Fruit fly (Drosophila melanogaster) whole organism, wandering third instar larva: ENCODE results near the gene CG12885.

Experiments
- Abd-B ChIP-seq: fragments of >200 bp; optimal IDR thresholded peaks from 2 replicates; lab custom pipeline; 2017; ENCODE audit warnings: missing biosample characterization, missing genetic modification characterization
- CG32264 ChIP-seq: fragments of 200-800 bp; sonication (Bioruptor generic); optimal IDR thresholded peaks from 2 replicates; lab custom pipeline; 2016; ENCODE audit warnings: missing biosample characterization, missing genetic modification characterization
- CG9705 ChIP-seq: fragments of 200-800 bp; sonication (Bioruptor generic); optimal IDR thresholded peaks from 2 replicates; lab custom pipeline; 2018; ENCODE audit warnings: missing biosample characterization, mild to moderate bottlenecking, missing genetic modification characterization
- Dfd ChIP-seq: fragments of >200 bp; optimal IDR thresholded peaks from 2 replicates; lab custom pipeline; 2017; ENCODE audit warnings: missing biosample characterization, missing genetic modification characterization
- Dif ChIP-seq: fragments of 200-275, 200-300 bp; sonication (Bioruptor generic); optimal IDR thresholded peaks from 2 replicates; lab custom pipeline; 2018; ENCODE audit warnings: missing biosample characterization, missing genetic modification characterization; ENCODE audit not compliant: partially characterized antibody
- GATAd ChIP-seq: sonication (Bioruptor generic); optimal IDR thresholded peaks from 2 replicates; lab custom pipeline; 2016; ENCODE audit warnings: missing biosample characterization, missing genetic modification characterization
- HLH106 ChIP-seq: fragments of 200-800 bp; optimal IDR thresholded peaks from 3 replicates; lab custom pipeline; 2019; ENCODE audit warnings: missing biosample characterization, mild to moderate bottlenecking, missing genetic modification characterization, moderate library complexity
- Hnf4 ChIP-seq: fragments of 200-800 bp; sonication (Bioruptor generic); optimal IDR thresholded peaks from 2 replicates; lab custom pipeline; 2016; ENCODE audit warnings: missing biosample characterization, mild to moderate bottlenecking, missing genetic modification characterization
- Hr78 ChIP-seq: fragments of >200 bp; optimal IDR thresholded peaks from 2 replicates; lab custom pipeline; 2017; ENCODE audit warnings: missing biosample characterization, missing genetic modification characterization
- Hr83 ChIP-seq: fragments of 200-300 bp; sonication (Bioruptor generic); optimal IDR thresholded peaks from 2 replicates; lab custom pipeline; 2016; ENCODE audit warnings: missing biosample characterization, mild to moderate bottlenecking, missing genetic modification characterization, moderate library complexity; ENCODE audit not compliant: poor library complexity, severe bottlenecking
- Jra ChIP-seq: sonication (Bioruptor generic); optimal IDR thresholded peaks from 2 replicates; lab custom pipeline; 2016; ENCODE audit warnings: missing biosample characterization, missing genetic modification characterization
- Mio ChIP-seq: sonication (Bioruptor generic); optimal IDR thresholded peaks from 2 replicates; lab custom pipeline; 2016; ENCODE audit warnings: missing biosample characterization, missing genetic modification characterization
- Myc ChIP-seq: fragments of >200 bp; optimal IDR thresholded peaks from 2 replicates; lab custom pipeline; 2017
- N ChIP-seq: fragments of >200 bp; optimal IDR thresholded peaks from 2 replicates; lab custom pipeline; 2018; ENCODE audit warnings: missing biosample characterization, missing external identifiers, missing genetic modification characterization
- OdsH ChIP-seq: fragments of 200-800 bp; sonication (Bioruptor generic); optimal IDR thresholded peaks from 2 replicates; lab custom pipeline; 2016; ENCODE audit warnings: missing biosample characterization, mild to moderate bottlenecking, missing genetic modification characterization
- Sp1 ChIP-seq: fragments of 200-800 bp; sonication (Bioruptor generic); optimal IDR thresholded peaks from 3 replicates; lab custom pipeline; 2019; ENCODE audit warnings: missing biosample characterization, mild to moderate bottlenecking, missing genetic modification characterization, moderate library complexity
- Vsx2 ChIP-seq: fragments of 200-300, 225-300 bp; sonication (Bioruptor generic); optimal IDR thresholded peaks from 2 replicates; lab custom pipeline; 2018; ENCODE audit warnings: missing biosample characterization, missing genetic modification characterization; ENCODE audit not compliant: partially characterized antibody
- br ChIP-seq: fragments of 200-800 bp; sonication (Bioruptor generic); optimal IDR thresholded peaks from 2 replicates; lab custom pipeline; 2016; ENCODE audit warnings: missing biosample characterization, missing genetic modification characterization
- brk ChIP-seq: fragments of 200-800 bp; sonication (Bioruptor generic); optimal IDR thresholded peaks from 2 replicates; lab custom pipeline; 2016; ENCODE audit warnings: missing biosample characterization, mild to moderate bottlenecking, missing genetic modification characterization
- dl ChIP-seq, 2 experiments: fragments of 175-275, 200-275 bp in 1 of 2; fragments of 200-275 bp in 1 of 2; sonication (Bioruptor generic); optimal IDR thresholded peaks; lab custom pipeline; 2018; ENCODE audit warnings: mild to moderate bottlenecking in 2 of 2, missing biosample characterization in 2 of 2, missing genetic modification characterization in 2 of 2, moderate library complexity in 2 of 2; ENCODE audit not compliant: partially characterized antibody in 2 of 2, insufficient read depth in 1 of 2
- dmrt93B ChIP-seq: fragments of 200-800 bp; sonication (Bioruptor generic); optimal IDR thresholded peaks from 2 replicates; lab custom pipeline; 2018; ENCODE audit warnings: missing biosample characterization, mild to moderate bottlenecking, missing genetic modification characterization
- dsf ChIP-seq: sonication (Bioruptor generic); optimal IDR thresholded peaks from 2 replicates; lab custom pipeline; 2016; ENCODE audit warnings: missing biosample characterization, missing genetic modification characterization, borderline replicate concordance
- ey ChIP-seq: fragments of 200-800 bp; sonication (Bioruptor generic); optimal IDR thresholded peaks from 2 replicates; lab custom pipeline; 2016; ENCODE audit warnings: missing biosample characterization, missing genetic modification characterization
- foxo ChIP-seq, 2 experiments: fragments of 200-800 bp; sonication (Bioruptor generic); optimal IDR thresholded peaks; 2 replicates in 1 of 2; 3 replicates in 1 of 2; lab custom pipeline; 2016 to 2017; ENCODE audit warnings: missing biosample characterization in 2 of 2, missing genetic modification characterization in 2 of 2
- fru ChIP-seq: fragments of 200-800 bp; sonication (Bioruptor generic); optimal IDR thresholded peaks from 3 replicates; lab custom pipeline; 2016; ENCODE audit warnings: missing biosample characterization, mild to moderate bottlenecking, missing genetic modification characterization
- h ChIP-seq: fragments of 200-800 bp; sonication (Bioruptor generic); optimal IDR thresholded peaks from 3 replicates; lab custom pipeline; 2016; ENCODE audit warnings: missing biosample characterization, mild to moderate bottlenecking, missing genetic modification characterization
- jim ChIP-seq: fragments of 175-275, 200-325 bp; sonication (Bioruptor generic); optimal IDR thresholded peaks from 2 replicates; lab custom pipeline; 2016; ENCODE audit warnings: missing biosample characterization, mild to moderate bottlenecking, missing genetic modification characterization
- lola ChIP-seq: fragments of >200 bp; optimal IDR thresholded peaks from 2 replicates; lab custom pipeline; 2017; ENCODE audit warnings: missing biosample characterization, missing genetic modification characterization
- psq ChIP-seq: fragments of 200-800 bp; sonication (Bioruptor generic); optimal IDR thresholded peaks from 3 replicates; lab custom pipeline; 2017; ENCODE audit warnings: missing biosample characterization, mild to moderate bottlenecking, missing genetic modification characterization, moderate library complexity
- rgr ChIP-seq: fragments of 200-800 bp; sonication (Bioruptor generic); optimal IDR thresholded peaks from 3 replicates; lab custom pipeline; 2016; ENCODE audit warnings: missing biosample characterization, mild to moderate bottlenecking, missing genetic modification characterization
- sage ChIP-seq: fragments of 200-800 bp; sonication (Bioruptor generic); optimal IDR thresholded peaks from 2 replicates; lab custom pipeline; 2016; ENCODE audit warnings: missing biosample characterization, mild to moderate bottlenecking, missing genetic modification characterization
- sv ChIP-seq: fragments of 200-800 bp; sonication (Bioruptor generic); optimal IDR thresholded peaks from 3 replicates; lab custom pipeline; 2016; ENCODE audit warnings: missing biosample characterization, missing genetic modification characterization
- tai ChIP-seq: sonication (Bioruptor generic); optimal IDR thresholded peaks from 2 replicates; lab custom pipeline; 2016; ENCODE audit warnings: missing biosample characterization, missing genetic modification characterization
- woc ChIP-seq: sonication (Bioruptor generic); optimal IDR thresholded peaks from 2 replicates; lab custom pipeline; 2016; ENCODE audit warnings: missing biosample characterization, mild to moderate bottlenecking, missing genetic modification characterization

The CG12885 gene

dm6 chr3R:27553921-27554320 is 33.3 kb downstream of the CG12885 start:
- TF ChIP-seq foxo (GFP tag; optimal IDR thresholded peaks at IDR 0.05; lab: Kevin White, UChicago) = peak in 1 of 2 experiments; percentile 84
- TF ChIP-seq ey (GFP tag; lab: Kevin White, UChicago) = peak; percentile 62
- peak; percentile 33 for TF ChIP-seq dmrt93B (GFP tag; lab: Kevin White, UChicago)
- TF ChIP-seq h = peak; percentile 88
- peak; percentile 62 for TF ChIP-seq Hnf4 (GFP tag; lab: Kevin White, UChicago)
- peak; percentile 41 for TF ChIP-seq Sp1 (GFP tag; lab: Kevin White, UChicago)
- TF ChIP-seq HLH106 = peak; percentile 52
- no peak for TF ChIP-seq GATAd (GFP tag; lab: Kevin White, UChicago)
- peak; percentile 64 for TF ChIP-seq psq
- peak; percentile 76 for TF ChIP-seq fru (GFP tag; lab: Kevin White, UChicago)
- TF ChIP-seq tai (GFP tag; lab: Kevin White, UChicago) = peak; percentile 27
- no peak for TF ChIP-seq Abd-B (GFP tag; lab: Kevin White, UChicago)
- TF ChIP-seq Myc = no peak
- TF ChIP-seq woc (GFP tag; lab: Kevin White, UChicago) = peak; percentile 25
- peak; percentile 53 for TF ChIP-seq sage
- TF ChIP-seq CG32264 (GFP tag; lab: Kevin White, UChicago) = peak; percentile 32
- TF ChIP-seq Vsx2 (GFP tag; lab: Kevin White, UChicago) = no peak
- peak; percentile 61 for TF ChIP-seq OdsH (GFP tag; lab: Kevin White, UChicago)
- TF ChIP-seq N (GFP tag; lab: Kevin White, UChicago) = no peak
- TF ChIP-seq dl (GFP tag; optimal IDR thresholded peaks at IDR 0.05; lab: Kevin White, UChicago; ENCODE audit: insufficient read depth in 1 of 2, partially characterized antibody in 2 of 2) = no peak
- TF ChIP-seq br (GFP tag; lab: Kevin White, UChicago) = peak; percentile 74
- peak; percentile 70 for TF ChIP-seq rgr
- no peak for TF ChIP-seq Jra (GFP tag; lab: Kevin White, UChicago)
- TF ChIP-seq sv (GFP tag; lab: Kevin White, UChicago) = no peak
- no peak for TF ChIP-seq Hr78 (GFP tag; lab: Kevin White, UChicago)
- no peak for TF ChIP-seq Hr83 (GFP tag; lab: Kevin White, UChicago)
- no peak for TF ChIP-seq jim
- no peak for TF ChIP-seq CG9705 (GFP tag; lab: Kevin White, UChicago)
- TF ChIP-seq, all 38 proteins: peak for 16

dm6 chr3R:27554964-27555363 is 34.3 kb downstream of the CG12885 start:
- TF ChIP-seq CG32264 (GFP tag; lab: Kevin White, UChicago) = no peak
- TF ChIP-seq ey (GFP tag; lab: Kevin White, UChicago) = no peak
- TF ChIP-seq Myc = no peak
- no peak for TF ChIP-seq Dif (GFP tag; lab: Kevin White, UChicago)
- no peak for TF ChIP-seq Mio (GFP tag; lab: Kevin White, UChicago)
- no peak for TF ChIP-seq Jra (GFP tag; lab: Kevin White, UChicago)
- TF ChIP-seq woc (GFP tag; lab: Kevin White, UChicago) = no peak
- TF ChIP-seq dmrt93B (GFP tag; lab: Kevin White, UChicago) = no peak
- TF ChIP-seq brk (GFP tag; lab: Kevin White, UChicago) = no peak
- no peak for TF ChIP-seq dsf (GFP tag; lab: Kevin White, UChicago)
- TF ChIP-seq rgr = peak; percentile 18
- TF ChIP-seq sv (GFP tag; lab: Kevin White, UChicago) = peak; percentile 26

dm6 chr3R:27555853-27556252 is 35.2 kb downstream of the CG12885 start:
- no peak for TF ChIP-seq lola (GFP tag; lab: Kevin White, UChicago)
- TF ChIP-seq Jra (GFP tag; lab: Kevin White, UChicago) = no peak
- TF ChIP-seq fru (GFP tag; lab: Kevin White, UChicago) = no peak
- no peak for TF ChIP-seq dmrt93B (GFP tag; lab: Kevin White, UChicago)
- no peak for TF ChIP-seq psq
- TF ChIP-seq h = no peak
- TF ChIP-seq HLH106 = no peak
- TF ChIP-seq Dfd (GFP tag; lab: Kevin White, UChicago) = no peak
- TF ChIP-seq Dif (GFP tag; lab: Kevin White, UChicago) = no peak
- TF ChIP-seq GATAd (GFP tag; lab: Kevin White, UChicago) = no peak
- TF ChIP-seq br (GFP tag; lab: Kevin White, UChicago) = no peak
- TF ChIP-seq N (GFP tag; lab: Kevin White, UChicago) = no peak
